Fruit fly (Drosophila melanogaster) whole organism, prepupa: ENCODE measurements around the gene Ir31a.

ENCODE experiments used
- Gug ChIP-seq: fragments of 200-800 bp; sonication (Bioruptor generic); IDR thresholded peaks from 2 replicates; pipeline ENCODE4 v1.3.6; 2022; ENCODE audit warnings: missing biosample characterization, missing genetic modification characterization
- Hr4 ChIP-seq: fragments of 200-800 bp; sonication (Bioruptor generic); optimal IDR thresholded peaks from 3 replicates; lab custom pipeline; 2016; ENCODE audit warnings: missing biosample characterization, missing genetic modification characterization

dm6 chr2L:10457191-10457899, 52.0 kb downstream of the Ir31a start, which contains the start of the genes LManI and LManII:
- no peak for TF ChIP-seq Hr4
- TF ChIP-seq Gug, result no peak
